Worm (Caenorhabditis elegans) whole organism, midembryonic: ENCODE results near the gene clc-19.

ENCODE experiments used
- T22C8.4 ChIP-seq: fragments of 200-800 bp; sonication (Bioruptor generic); IDR thresholded peaks from 2 replicates; pipeline ENCODE4 v1.3.6; 2022; ENCODE audit warnings: missing genetic modification characterization, missing compliant biosample characterization
- cog-1 ChIP-seq: sonication (generic microtip); optimal IDR thresholded peaks from 2 replicates; lab custom pipeline; 2016; ENCODE audit warnings: missing genetic modification characterization, missing compliant biosample characterization
- flt-1 ChIP-seq: fragments of 200-800 bp; sonication (Bioruptor generic); IDR thresholded peaks from 2 replicates; pipeline ENCODE4 v1.3.6; 2022; ENCODE audit warnings: missing genetic modification characterization, missing compliant biosample characterization
- klf-2 ChIP-seq: fragments of 200-800 bp; sonication (Bioruptor generic); conservative IDR thresholded peaks from 2 replicates; pipeline ENCODE4 v1.3.6; 2022; ENCODE audit warnings: missing genetic modification reagents, missing genetic modification characterization, missing compliant biosample characterization
- med-1 ChIP-seq: sonication (generic microtip); optimal IDR thresholded peaks from 2 replicates; lab custom pipeline; 2017; ENCODE audit warnings: missing genetic modification characterization, mild to moderate bottlenecking, missing compliant biosample characterization, antibody characterized with exemption, missing genetic modification reagents; ENCODE audit not compliant: insufficient read depth
- ref-1 ChIP-seq: fragments of 200-800 bp; sonication (Bioruptor generic); conservative IDR thresholded peaks from 2 replicates; pipeline ENCODE4 v1.3.6; 2022; ENCODE audit warnings: missing genetic modification reagents, missing genetic modification characterization, missing compliant biosample characterization
- tab-1 ChIP-seq: fragments of 200-800 bp; sonication (Bioruptor generic); IDR thresholded peaks from 2 replicates; pipeline ENCODE4 v1.3.6; 2022; ENCODE audit warnings: missing genetic modification characterization, missing compliant biosample characterization
- ztf-23 ChIP-seq: fragments of 200-800 bp; sonication (Bioruptor generic); IDR thresholded peaks from 2 replicates; pipeline ENCODE4 v1.3.6; 2022; ENCODE audit warnings: missing genetic modification reagents, missing genetic modification characterization, missing compliant biosample characterization
- ztf-29 ChIP-seq: fragments of 200-800 bp; sonication (Bioruptor generic); IDR thresholded peaks from 2 replicates; pipeline ENCODE4 v1.3.6; 2022; ENCODE audit warnings: missing genetic modification reagents, missing genetic modification characterization, missing compliant biosample characterization

The clc-19 gene

DNA sequence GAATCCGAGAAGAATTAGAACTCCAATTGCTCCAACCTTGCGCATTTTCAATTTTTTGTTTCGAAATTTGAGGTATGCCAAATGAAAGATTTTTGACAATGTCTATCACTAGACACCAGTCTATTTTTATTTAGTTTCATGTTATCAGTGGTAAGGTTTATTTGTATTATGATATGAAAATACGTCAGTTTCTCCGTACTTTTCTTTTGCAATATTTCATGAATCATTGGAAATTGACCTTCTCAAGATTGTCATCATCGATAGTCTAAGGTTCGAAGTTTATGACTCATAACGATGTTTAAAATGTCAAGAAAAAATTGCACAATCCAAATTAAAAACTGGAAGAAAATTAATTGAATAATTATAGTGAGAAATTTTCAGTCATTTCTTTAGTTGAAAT, at the start of gene clc-19:
Gene clc-19 (minus strand): TSS at position 135 of the 400 bp plus-strand sequence.
- TF ChIP-seq ref-1 (no peak), ztf-23 (no peak), ztf-29 (GFP tag; lab: Robert Waterston, UW) (no peak), flt-1 (GFP tag; lab: Robert Waterston, UW) (no peak)

ce11 chrIII:919322-919721, 46.0 kb upstream of the clc-19 start, which contains the start of gene F23H11.7:
TSS of gene F23H11.7 (minus strand) at chrIII:919422.
- TF ChIP-seq ztf-29 (GFP tag; lab: Robert Waterston, UW) (no peak), T22C8.4 (GFP tag; lab: Robert Waterston, UW) (no peak), ztf-23 (no peak), tab-1 (GFP tag; lab: Robert Waterston, UW) (no peak)

- no peak for TF ChIP-seq flt-1 (GFP tag; lab: Robert Waterston, UW)
- no peak for TF ChIP-seq med-1 (GFP tag; lab: Kevin White, UChicago)
- no peak for TF ChIP-seq tab-1 (GFP tag; lab: Robert Waterston, UW)
- TF ChIP-seq ref-1: no peak
- no peak for TF ChIP-seq cog-1 (tag; lab: Kevin White, UChicago)
- TF ChIP-seq klf-2 (GFP tag; lab: Robert Waterston, UW): no peak
- no peak for TF ChIP-seq ztf-23
- TF ChIP-seq ztf-29 (GFP tag; lab: Robert Waterston, UW): no peak
- no peak for TF ChIP-seq T22C8.4 (GFP tag; lab: Robert Waterston, UW)
Observed at ce11 chrIII:916897-917296, 43.5 kb upstream of the clc-19 start, which contains the start of gene idpp-13. TSS of gene idpp-13 (minus strand) at chrIII:916997.

ce11 chrIII:910540-911311, 37.4 kb upstream of the clc-19 start, which contains the start of the genes F23H11.5 and bra-2:
TSS of gene F23H11.5 (minus strand) at chrIII:910590.
TSS of gene bra-2 (plus strand) at chrIII:911261.
- TF ChIP-seq tab-1 (GFP tag; lab: Robert Waterston, UW): no peak
- no peak for TF ChIP-seq med-1 (GFP tag; lab: Kevin White, UChicago)

DNA sequence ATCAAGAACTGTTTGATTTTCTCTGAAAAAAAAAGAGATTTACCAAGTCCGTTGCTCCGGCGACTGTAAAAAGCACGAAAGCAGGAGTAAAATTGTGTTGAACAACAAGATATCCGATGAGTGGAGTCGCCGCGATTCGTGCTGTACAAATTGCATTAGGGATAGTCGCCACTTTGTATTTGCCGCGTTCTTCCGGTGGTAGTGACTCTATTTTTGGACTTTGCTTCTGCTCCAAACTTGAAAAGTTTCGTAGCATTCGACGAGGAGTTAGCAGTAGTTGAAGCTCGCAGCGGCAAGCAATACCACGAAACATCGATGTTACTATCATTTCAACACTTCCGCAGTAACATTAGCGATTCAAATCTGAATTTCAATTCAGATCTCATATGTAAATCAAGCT, 36.2 kb upstream of the clc-19 start, which contains the start of gene crls-1:
Gene crls-1 (minus strand): TSS at position 363 of the 400 bp plus-strand sequence.
- TF ChIP-seq tab-1 (GFP tag; lab: Robert Waterston, UW): no peak
- TF ChIP-seq ztf-29 (GFP tag; lab: Robert Waterston, UW): no peak
- no peak for TF ChIP-seq med-1 (GFP tag; lab: Kevin White, UChicago)
- no peak for TF ChIP-seq klf-2 (GFP tag; lab: Robert Waterston, UW)
- no peak for TF ChIP-seq ztf-23
- no peak for TF ChIP-seq flt-1 (GFP tag; lab: Robert Waterston, UW)
- no peak for TF ChIP-seq ref-1
- no peak for TF ChIP-seq T22C8.4 (GFP tag; lab: Robert Waterston, UW)
- no peak for TF ChIP-seq cog-1 (tag; lab: Kevin White, UChicago)

DNA sequence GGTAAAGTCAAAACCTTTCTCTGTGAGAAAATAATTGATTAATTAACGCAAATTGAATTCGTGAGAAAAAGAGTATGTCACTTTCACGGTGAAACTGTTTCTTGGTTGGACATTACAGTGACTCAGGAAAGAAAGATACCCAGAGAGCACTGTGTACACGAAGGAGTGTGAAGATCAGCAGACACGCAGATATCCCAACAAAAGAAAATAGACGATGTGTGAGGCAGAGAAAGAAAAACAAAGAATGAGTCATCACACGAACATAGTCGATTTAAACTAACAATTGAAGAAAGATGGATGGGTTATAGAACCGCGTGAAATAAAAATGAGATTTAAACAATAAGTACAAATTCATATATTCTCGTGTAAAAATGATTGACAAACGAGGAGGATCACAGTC, 34.6 kb upstream of the clc-19 start:
- TF ChIP-seq ref-1: no peak
- no peak for TF ChIP-seq ztf-29 (GFP tag; lab: Robert Waterston, UW)
- TF ChIP-seq flt-1 (GFP tag; lab: Robert Waterston, UW): no peak
- no peak for TF ChIP-seq med-1 (GFP tag; lab: Kevin White, UChicago)
- TF ChIP-seq cog-1 (tag; lab: Kevin White, UChicago): no peak
- TF ChIP-seq T22C8.4 (GFP tag; lab: Robert Waterston, UW): no peak
- no peak for TF ChIP-seq tab-1 (GFP tag; lab: Robert Waterston, UW)
- TF ChIP-seq ztf-23: no peak
- no peak for TF ChIP-seq klf-2 (GFP tag; lab: Robert Waterston, UW)

DNA sequence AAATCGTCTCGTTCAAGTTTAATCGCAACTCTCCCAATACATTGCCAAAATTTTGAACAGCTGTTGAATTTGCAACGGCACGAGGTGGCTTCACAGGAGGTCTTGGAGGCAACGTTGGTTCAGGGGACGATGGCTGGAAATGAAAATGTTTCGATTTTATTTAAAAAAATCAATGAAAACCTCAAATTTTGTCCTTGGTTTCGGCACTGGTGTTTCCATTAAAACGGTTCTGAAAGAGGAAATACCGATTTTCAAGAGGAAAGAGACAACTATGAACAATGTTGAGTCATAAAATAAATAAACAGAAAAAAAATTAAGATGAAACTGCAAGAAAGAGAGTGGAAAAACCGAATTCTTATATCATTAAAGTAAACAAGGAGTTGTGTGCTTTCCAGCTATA, 33.9 kb upstream of the clc-19 start, which contains the start of gene F23H11.4:
Gene F23H11.4 (minus strand): TSS at position 229 of the 400 bp plus-strand sequence.
- TF ChIP-seq tab-1 (GFP tag; lab: Robert Waterston, UW) (no peak), klf-2 (GFP tag; lab: Robert Waterston, UW) (no peak), flt-1 (GFP tag; lab: Robert Waterston, UW) (no peak)

ce11 chrIII:901600-902250, 28.4 kb upstream of the clc-19 start:
- TF ChIP-seq ztf-23: no peak
- no peak for TF ChIP-seq cog-1 (tag; lab: Kevin White, UChicago)
- no peak for TF ChIP-seq T22C8.4 (GFP tag; lab: Robert Waterston, UW)
- TF ChIP-seq flt-1 (GFP tag; lab: Robert Waterston, UW): no peak
- no peak for TF ChIP-seq ref-1

ce11 chrIII:901148-901547, 27.8 kb upstream of the clc-19 start, which contains the start of gene sucl-2:
TSS of gene sucl-2 (minus strand) at chrIII:901412.
- TF ChIP-seq cog-1 (tag; lab: Kevin White, UChicago) (no peak), ztf-29 (GFP tag; lab: Robert Waterston, UW) (no peak), tab-1 (GFP tag; lab: Robert Waterston, UW) (no peak), T22C8.4 (GFP tag; lab: Robert Waterston, UW) (no peak), ztf-23 (no peak), med-1 (GFP tag; lab: Kevin White, UChicago) (no peak)

DNA sequence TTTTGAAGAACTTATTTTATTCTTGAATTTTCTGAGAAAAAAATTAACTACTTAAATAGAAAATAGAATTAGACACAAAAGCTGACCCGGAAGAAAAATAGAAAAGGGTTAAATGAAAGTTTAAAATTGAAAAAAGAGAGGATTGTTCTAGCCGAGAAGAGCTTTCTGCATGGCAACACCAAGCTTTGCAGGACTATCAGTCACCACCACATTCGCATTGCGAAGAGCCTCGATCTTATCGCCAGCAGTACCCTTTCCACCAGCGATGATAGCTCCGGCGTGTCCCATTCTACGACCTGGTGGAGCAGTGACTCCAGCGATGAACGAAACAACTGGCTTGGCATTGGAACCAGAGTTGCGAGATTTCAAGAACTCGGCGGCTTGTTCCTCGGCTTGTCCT, 26.8 kb upstream of the clc-19 start:
- no peak for TF ChIP-seq tab-1 (GFP tag; lab: Robert Waterston, UW)
- no peak for TF ChIP-seq med-1 (GFP tag; lab: Kevin White, UChicago)
- no peak for TF ChIP-seq T22C8.4 (GFP tag; lab: Robert Waterston, UW)
- TF ChIP-seq flt-1 (GFP tag; lab: Robert Waterston, UW): no peak
- no peak for TF ChIP-seq ztf-29 (GFP tag; lab: Robert Waterston, UW)
- no peak for TF ChIP-seq ref-1
- TF ChIP-seq klf-2 (GFP tag; lab: Robert Waterston, UW): no peak
- no peak for TF ChIP-seq ztf-23
- no peak for TF ChIP-seq cog-1 (tag; lab: Kevin White, UChicago)
